Worm (Caenorhabditis elegans): ENCODE data around the gene nhr-101.

DNA sequence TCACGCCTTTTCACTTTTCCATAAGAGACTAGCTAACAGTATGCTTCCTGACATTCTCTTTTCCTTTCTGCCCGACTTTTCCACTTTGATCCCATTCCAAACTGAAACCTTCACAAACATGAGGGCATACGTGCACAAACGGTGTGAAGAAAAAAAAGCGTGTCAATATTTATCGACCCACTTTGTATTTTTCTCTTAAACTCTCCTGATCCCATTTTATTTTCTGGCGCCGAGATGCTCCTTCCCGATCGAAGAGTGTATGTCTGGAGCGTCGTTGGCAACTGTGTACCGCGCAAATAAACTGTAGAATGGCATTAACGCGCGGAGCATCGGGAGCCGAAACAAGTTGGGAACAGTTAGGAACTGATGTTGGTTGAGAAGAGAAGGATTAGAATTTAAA, 40.7 kb upstream of the nhr-101 start:
- no peak for TF ChIP-seq ets-4 (GFP tag; optimal IDR thresholded peaks at IDR 0.05)
- TF ChIP-seq lin-35 (GFP tag; optimal IDR thresholded peaks at IDR 0.05): no peak
- no peak for TF ChIP-seq ztf-3 (GFP tag; optimal IDR thresholded peaks at IDR 0.05)
- TF ChIP-seq Y56A3A.18 (GFP tag; IDR thresholded peaks at IDR 0.05): no peak
- TF ChIP-seq mcd-1 (GFP tag; IDR thresholded peaks at IDR 0.05): no peak
- TF ChIP-seq lir-1 (GFP tag; conservative IDR thresholded peaks at IDR 0.05): no peak
- TF ChIP-seq unc-130 (GFP tag; optimal IDR thresholded peaks at IDR 0.05): no peak
- no peak for TF ChIP-seq dpl-1 (GFP tag; optimal IDR thresholded peaks at IDR 0.05)
- no peak for TF ChIP-seq repo-1 (tag; optimal IDR thresholded peaks at IDR 0.05)

Measured in whole organism, young adult.